Worm (Caenorhabditis elegans) whole organism, midembryonic: Measurements from ENCODE around the gene R07G3.7.

ENCODE experiments used
- cog-1 ChIP-seq: sonication (generic microtip); optimal IDR thresholded peaks from 2 replicates; lab custom pipeline; 2016; ENCODE audit warnings: missing genetic modification characterization, missing compliant biosample characterization
- flt-1 ChIP-seq: fragments of 200-800 bp; sonication (Bioruptor generic); IDR thresholded peaks from 2 replicates; pipeline ENCODE4 v1.3.6; 2022; ENCODE audit warnings: missing genetic modification characterization, missing compliant biosample characterization
- klf-2 ChIP-seq: fragments of 200-800 bp; sonication (Bioruptor generic); conservative IDR thresholded peaks from 2 replicates; pipeline ENCODE4 v1.3.6; 2022; ENCODE audit warnings: missing genetic modification reagents, missing genetic modification characterization, missing compliant biosample characterization
- med-1 ChIP-seq: sonication (generic microtip); optimal IDR thresholded peaks from 2 replicates; lab custom pipeline; 2017; ENCODE audit warnings: missing genetic modification characterization, mild to moderate bottlenecking, missing compliant biosample characterization, antibody characterized with exemption, missing genetic modification reagents; ENCODE audit not compliant: insufficient read depth
- ref-1 ChIP-seq: fragments of 200-800 bp; sonication (Bioruptor generic); conservative IDR thresholded peaks from 2 replicates; pipeline ENCODE4 v1.3.6; 2022; ENCODE audit warnings: missing genetic modification reagents, missing genetic modification characterization, missing compliant biosample characterization
- ztf-23 ChIP-seq: fragments of 200-800 bp; sonication (Bioruptor generic); IDR thresholded peaks from 2 replicates; pipeline ENCODE4 v1.3.6; 2022; ENCODE audit warnings: missing genetic modification reagents, missing genetic modification characterization, missing compliant biosample characterization

- TF ChIP-seq ztf-23 (GFP tag; lab: Robert Waterston, UW) (no peak), ref-1 (no peak), med-1 (GFP tag; lab: Kevin White, UChicago) (no peak), klf-2 (GFP tag; lab: Robert Waterston, UW) (no peak), cog-1 (tag; lab: Kevin White, UChicago) (no peak), flt-1 (GFP tag; lab: Robert Waterston, UW) (no peak)
These were observed 26.8 kb upstream of the R07G3.7 start for ce11 chrII:7640161-7640841.
